Worm (Caenorhabditis elegans) whole organism, mixed stage, embryonic: Measurements from ENCODE around the gene F31D4.8.

ENCODE experiments used
- ceh-43 ChIP-seq: fragments of 200-800 bp; sonication (Bioruptor generic); optimal IDR thresholded peaks from 2 replicates; lab custom pipeline; 2018; ENCODE audit warnings: mild to moderate bottlenecking, missing genetic modification characterization, moderate library complexity, missing compliant biosample characterization
- ces-1 ChIP-seq: fragments of 150-350 bp; optimal IDR thresholded peaks from 2 replicates; lab custom pipeline; 2014; ENCODE audit warnings: missing biosample characterization, missing genetic modification reagents, missing genetic modification characterization
- elt-1 ChIP-seq: sonication (generic microtip); optimal IDR thresholded peaks from 2 replicates; lab custom pipeline; 2017; ENCODE audit warnings: missing genetic modification characterization, mild to moderate bottlenecking, missing compliant biosample characterization, antibody characterized with exemption, moderate library complexity, borderline replicate concordance; ENCODE audit not compliant: insufficient read depth
- flh-1 ChIP-seq: fragments of 200-800 bp; sonication (Bioruptor generic); optimal IDR thresholded peaks from 2 replicates; lab custom pipeline; 2018; ENCODE audit warnings: mild to moderate bottlenecking, missing genetic modification characterization, moderate library complexity, missing compliant biosample characterization
- lin-32 ChIP-seq: fragments of 200-800 bp; sonication (Bioruptor generic); optimal IDR thresholded peaks from 2 replicates; lab custom pipeline; 2018; ENCODE audit warnings: mild to moderate bottlenecking, missing genetic modification characterization, missing compliant biosample characterization
- mep-1 ChIP-seq: fragments of 150-350 bp; optimal IDR thresholded peaks from 2 replicates; lab custom pipeline; 2017; ENCODE audit warnings: missing biosample characterization, missing genetic modification reagents, missing genetic modification characterization, inconsistent platforms
- nhr-237 ChIP-seq: fragments of 150-350 bp; optimal IDR thresholded peaks from 2 replicates; lab custom pipeline; 2014; ENCODE audit warnings: missing biosample characterization, missing genetic modification characterization
- nhr-76 ChIP-seq: sonication (generic microtip); optimal IDR thresholded peaks from 2 replicates; lab custom pipeline; 2017; ENCODE audit warnings: missing biosample characterization, missing genetic modification characterization
- snpc-4 ChIP-seq: fragments of 150-350 bp; optimal IDR thresholded peaks from 2 replicates; lab custom pipeline; 2014; ENCODE audit warnings: missing biosample characterization, missing genetic modification characterization
- sptf-1 ChIP-seq: sonication (generic microtip); optimal IDR thresholded peaks from 2 replicates; lab custom pipeline; 2017; ENCODE audit warnings: mild to moderate bottlenecking, missing genetic modification characterization, moderate library complexity, missing compliant biosample characterization
- tbx-8 ChIP-seq: fragments of 200-800 bp; sonication (Bioruptor generic); optimal IDR thresholded peaks from 2 replicates; lab custom pipeline; 2018; ENCODE audit warnings: mild to moderate bottlenecking, missing genetic modification characterization, moderate library complexity, missing compliant biosample characterization
- unc-120 ChIP-seq: sonication (generic microtip); optimal IDR thresholded peaks from 2 replicates; lab custom pipeline; 2017; ENCODE audit warnings: missing genetic modification characterization, missing compliant biosample characterization; ENCODE audit not compliant: poor library complexity, severe bottlenecking
- unc-39 ChIP-seq: fragments of 150-350 bp; optimal IDR thresholded peaks from 2 replicates; lab custom pipeline; 2014; ENCODE audit warnings: missing biosample characterization, missing genetic modification characterization
- unc-62 ChIP-seq: fragments of 150-350 bp; optimal IDR thresholded peaks from 2 replicates; lab custom pipeline; 2014; ENCODE audit warnings: missing biosample characterization, missing genetic modification reagents, missing genetic modification characterization

DNA sequence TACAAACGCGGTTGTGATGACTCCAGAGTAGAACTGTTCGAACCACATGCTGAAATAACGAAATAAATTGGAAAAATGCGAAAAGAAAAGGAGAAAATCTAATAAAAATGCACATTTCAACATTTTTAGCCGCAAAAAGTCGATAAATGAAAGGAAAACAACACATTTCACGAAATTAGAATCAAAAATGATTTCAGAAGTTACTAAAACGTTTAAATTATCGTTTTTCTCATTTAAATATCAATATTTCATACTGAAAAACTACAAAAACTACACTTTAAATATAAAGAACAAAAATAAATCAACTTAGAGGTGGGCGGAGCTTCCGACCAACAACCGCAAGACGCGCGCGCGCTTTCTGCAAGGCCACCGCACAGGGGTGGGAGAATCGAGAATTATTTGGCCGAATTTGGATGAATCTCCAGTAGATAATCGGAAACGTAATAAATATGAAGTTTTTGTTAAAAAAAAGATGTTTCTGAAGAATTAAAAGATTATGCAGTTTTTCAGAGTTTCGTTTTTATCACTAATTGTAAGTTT is 16.3 kb downstream of the F31D4.8 start, which contains the start of gene ndua-1:
- TF ChIP-seq unc-120 (tag; lab: Kevin White, UChicago) (peak; percentile 72), tbx-8 (GFP tag; lab: Kevin White, UChicago) (no peak), flh-1 (GFP tag; lab: Kevin White, UChicago) (no peak), unc-62 (GFP tag; lab: Kevin White, UChicago) (no peak), snpc-4 (tag; lab: Kevin White, UChicago) (no peak), elt-1 (tag; lab: Kevin White, UChicago) (no peak), ceh-43 (GFP tag; lab: Kevin White, UChicago) (no peak), nhr-237 (tag; lab: Kevin White, UChicago) (no peak), sptf-1 (peak; percentile 47), mep-1 (tag; lab: Kevin White, UChicago) (peak; percentile 60), ces-1 (GFP tag; lab: Kevin White, UChicago) (peak; percentile 84), unc-39 (tag; lab: Kevin White, UChicago) (no peak), lin-32 (GFP tag; lab: Kevin White, UChicago) (no peak), nhr-76 (tag; lab: Kevin White, UChicago) (no peak)
